Fruit fly (Drosophila melanogaster) whole organism, embryonic: ENCODE measurements around the gene CG9839.

ENCODE experiments used
- Asciz ChIP-seq: fragments of 200-800 bp; sonication (Bioruptor generic); optimal IDR thresholded peaks from 2 replicates; lab custom pipeline; 2017; ENCODE audit warnings: missing biosample characterization, mild to moderate bottlenecking, missing genetic modification characterization, missing genetic modification reagents
- Atf-2 ChIP-seq: fragments of 200-800 bp; sonication (Bioruptor generic); optimal IDR thresholded peaks from 2 replicates; lab custom pipeline; 2016; ENCODE audit warnings: missing biosample characterization, missing genetic modification characterization
- CG10209 ChIP-seq: fragments of 200-800 bp; sonication (Bioruptor generic); optimal IDR thresholded peaks from 3 replicates; lab custom pipeline; 2017; ENCODE audit warnings: missing biosample characterization, mild to moderate bottlenecking, missing genetic modification characterization, missing genetic modification reagents
- CG10366 ChIP-seq: fragments of 200-800 bp; sonication (Bioruptor generic); IDR thresholded peaks from 2 replicates; pipeline ENCODE4 v1.3.6; 2022; ENCODE audit warnings: missing biosample characterization, missing genetic modification characterization
- CG10431 ChIP-seq: fragments of 200-800 bp; sonication (Bioruptor generic); optimal IDR thresholded peaks from 3 replicates; lab custom pipeline; 2018; ENCODE audit warnings: missing biosample characterization, mild to moderate bottlenecking, missing genetic modification characterization
- CG10462 ChIP-seq: fragments of 200-800 bp; sonication (Bioruptor generic); optimal IDR thresholded peaks from 2 replicates; lab custom pipeline; 2016; ENCODE audit warnings: missing biosample characterization, missing genetic modification characterization
- CG11093 ChIP-seq: fragments of 200-800 bp; sonication (Bioruptor generic); IDR thresholded peaks from 3 replicates; pipeline ENCODE4 v1.3.6; 2022; ENCODE audit warnings: missing biosample characterization, missing genetic modification characterization
- CG12236 ChIP-seq: fragments of 200-800 bp; sonication (Bioruptor generic); optimal IDR thresholded peaks from 2 replicates; lab custom pipeline; 2016; ENCODE audit warnings: missing biosample characterization, missing genetic modification characterization
- CG12769 ChIP-seq: fragments of 200-800 bp; sonication (Bioruptor generic); optimal IDR thresholded peaks from 2 replicates; lab custom pipeline; 2019; ENCODE audit warnings: missing biosample characterization, mild to moderate bottlenecking, missing genetic modification characterization, moderate library complexity
- CG13287 ChIP-seq: fragments of 200-800 bp; sonication (Bioruptor generic); IDR thresholded peaks from 2 replicates; pipeline ENCODE4 v1.3.6; 2022; ENCODE audit warnings: missing biosample characterization, missing genetic modification characterization; ENCODE audit not compliant: partially characterized antibody
- CG13894 ChIP-seq: fragments of 200-800 bp; sonication (Bioruptor generic); optimal IDR thresholded peaks from 3 replicates; lab custom pipeline; 2018; ENCODE audit warnings: missing biosample characterization, mild to moderate bottlenecking, missing genetic modification characterization, moderate library complexity
- CG15479 ChIP-seq: fragments of 200-800 bp; sonication (Bioruptor generic); optimal IDR thresholded peaks from 3 replicates; lab custom pipeline; 2019; ENCODE audit warnings: missing biosample characterization, mild to moderate bottlenecking, missing genetic modification characterization, moderate library complexity
- CG1603 ChIP-seq: fragments of 200-800 bp; sonication (Bioruptor generic); optimal IDR thresholded peaks from 2 replicates; lab custom pipeline; 2019; ENCODE audit warnings: missing biosample characterization, mild to moderate bottlenecking, missing genetic modification characterization, moderate library complexity
- CG17568 ChIP-seq: fragments of 200-800 bp; sonication (Bioruptor generic); optimal IDR thresholded peaks from 2 replicates; lab custom pipeline; 2018; ENCODE audit warnings: missing biosample characterization, mild to moderate bottlenecking, missing genetic modification characterization, moderate library complexity
- CG1832 ChIP-seq: fragments of 200-800 bp; sonication (Bioruptor generic); optimal IDR thresholded peaks from 2 replicates; lab custom pipeline; 2017; ENCODE audit warnings: missing biosample characterization, mild to moderate bottlenecking, missing genetic modification characterization, inconsistent platforms
- CG30403 ChIP-seq: fragments of 200-800 bp; sonication (Bioruptor generic); optimal IDR thresholded peaks from 3 replicates; lab custom pipeline; 2016; ENCODE audit warnings: missing biosample characterization, missing genetic modification characterization
- CG31441 ChIP-seq: fragments of 200-800 bp; sonication (Bioruptor generic); IDR thresholded peaks from 2 replicates; pipeline ENCODE4 v1.3.6; 2022; ENCODE audit warnings: missing biosample characterization, missing genetic modification characterization
- CG32772 ChIP-seq: fragments of 200-800 bp; sonication (Bioruptor generic); IDR thresholded peaks from 2 replicates; pipeline ENCODE4 v1.3.6; 2022; ENCODE audit warnings: missing biosample characterization, missing genetic modification characterization
- CG34224 ChIP-seq: fragments of 200-800 bp; sonication (Bioruptor generic); IDR thresholded peaks from 3 replicates; pipeline ENCODE4 v1.3.6; 2022; ENCODE audit warnings: missing biosample characterization, missing genetic modification characterization; ENCODE audit not compliant: partially characterized antibody
- CG6683 ChIP-seq: fragments of 200-800 bp; sonication (Bioruptor generic); optimal IDR thresholded peaks from 2 replicates; lab custom pipeline; 2017; ENCODE audit warnings: missing biosample characterization, mild to moderate bottlenecking, missing genetic modification characterization, missing genetic modification reagents
- CG8765 ChIP-seq: fragments of 200-800 bp; sonication (Bioruptor generic); IDR thresholded peaks from 2 replicates; pipeline ENCODE4 v1.3.6; 2022; ENCODE audit warnings: missing biosample characterization, missing genetic modification characterization
- CG9876 ChIP-seq: fragments of 200-800 bp; sonication (Bioruptor generic); optimal IDR thresholded peaks from 2 replicates; lab custom pipeline; 2016; ENCODE audit warnings: missing biosample characterization, missing genetic modification characterization
- CrebB ChIP-seq: fragments of 200-800 bp; sonication (Bioruptor generic); optimal IDR thresholded peaks from 3 replicates; lab custom pipeline; 2018; ENCODE audit warnings: missing biosample characterization, mild to moderate bottlenecking, missing genetic modification characterization
- Dek ChIP-seq: fragments of 200-800 bp; sonication (Bioruptor generic); optimal IDR thresholded peaks from 3 replicates; lab custom pipeline; 2019; ENCODE audit warnings: missing biosample characterization, mild to moderate bottlenecking, missing genetic modification characterization, moderate library complexity
- Dll ChIP-seq: fragments of 200-800 bp; sonication (Bioruptor generic); IDR thresholded peaks from 4 replicates; pipeline ENCODE4 v1.3.6; 2022; ENCODE audit warnings: missing biosample characterization, missing genetic modification characterization; ENCODE audit not compliant: partially characterized antibody
- Ets97D ChIP-seq: fragments of 200-800 bp; sonication (Bioruptor generic); optimal IDR thresholded peaks from 3 replicates; lab custom pipeline; 2016; ENCODE audit warnings: missing biosample characterization, missing genetic modification characterization
- Gug ChIP-seq: fragments of 200-800 bp; sonication (Bioruptor generic); IDR thresholded peaks from 4 replicates; pipeline ENCODE4 v1.3.6; 2022; ENCODE audit warnings: missing biosample characterization, missing genetic modification characterization
- HLHmδ ChIP-seq: fragments of 200-800 bp; sonication (Bioruptor generic); optimal IDR thresholded peaks from 2 replicates; lab custom pipeline; 2018; ENCODE audit warnings: missing biosample characterization, mild to moderate bottlenecking, missing genetic modification characterization, moderate library complexity
- Hr51 ChIP-seq, 2 experiments: fragments of 200-800 bp; sonication (Bioruptor generic); optimal IDR thresholded peaks; 2 replicates in 1 of 2; 3 replicates in 1 of 2; lab custom pipeline; 2016 to 2018; ENCODE audit warnings: missing biosample characterization in 2 of 2, missing genetic modification characterization in 2 of 2, mild to moderate bottlenecking in 1 of 2, moderate library complexity in 1 of 2
- MESR4 ChIP-seq: fragments of 200-800 bp; sonication (Bioruptor generic); optimal IDR thresholded peaks from 2 replicates; lab custom pipeline; 2018; ENCODE audit warnings: missing biosample characterization, mild to moderate bottlenecking, missing genetic modification characterization, moderate library complexity
- Ravus ChIP-seq: fragments of 200-800 bp; sonication (Bioruptor generic); IDR thresholded peaks from 2 replicates; pipeline ENCODE4 v1.3.6; 2022; ENCODE audit warnings: missing biosample characterization, missing genetic modification characterization
- Sin3A ChIP-seq: fragments of >200 bp; optimal IDR thresholded peaks from 2 replicates; lab custom pipeline; 2018
- Spps ChIP-seq: fragments of 200-800 bp; sonication (Bioruptor generic); optimal IDR thresholded peaks from 2 replicates; lab custom pipeline; 2018; ENCODE audit warnings: missing biosample characterization, mild to moderate bottlenecking, missing genetic modification characterization
- ara ChIP-seq: fragments of 200-800 bp; sonication (Bioruptor generic); IDR thresholded peaks from 2 replicates; pipeline ENCODE4 v1.3.6; 2022; ENCODE audit warnings: missing biosample characterization, missing genetic modification characterization
- br ChIP-seq: fragments of >200 bp; optimal IDR thresholded peaks from 2 replicates; lab custom pipeline; 2017
- chinmo ChIP-seq: fragments of 200-800 bp; sonication (Bioruptor generic); IDR thresholded peaks from 4 replicates; pipeline ENCODE4 v1.3.6; 2022; ENCODE audit warnings: missing biosample characterization, missing genetic modification characterization; ENCODE audit not compliant: partially characterized antibody
- dmrt11E ChIP-seq: fragments of 200-800 bp; sonication (Bioruptor generic); optimal IDR thresholded peaks from 3 replicates; lab custom pipeline; 2018; ENCODE audit warnings: missing biosample characterization, mild to moderate bottlenecking, missing genetic modification characterization, moderate library complexity
- dpn ChIP-seq, 2 experiments: fragments of 200-800 bp; sonication (Bioruptor generic); optimal IDR thresholded peaks; 3 replicates each; lab custom pipeline; 2016; ENCODE audit warnings: missing biosample characterization in 2 of 2, missing genetic modification characterization in 2 of 2
- ewg ChIP-seq: fragments of 200-800 bp; sonication (Bioruptor generic); optimal IDR thresholded peaks from 3 replicates; lab custom pipeline; 2017; ENCODE audit warnings: mild to moderate bottlenecking, missing biosample characterization, missing genetic modification reagents, missing genetic modification characterization
- eyg ChIP-seq: fragments of 200-800 bp; sonication (Bioruptor generic); optimal IDR thresholded peaks from 3 replicates; lab custom pipeline; 2016; ENCODE audit warnings: missing biosample characterization, missing genetic modification characterization
- gro ChIP-seq: fragments of 200-800 bp; sonication (Bioruptor generic); optimal IDR thresholded peaks from 2 replicates; lab custom pipeline; 2016; ENCODE audit warnings: missing biosample characterization, missing genetic modification characterization
- insv ChIP-seq, 2 experiments: fragments of 200-800 bp; sonication (Bioruptor generic); optimal IDR thresholded peaks; 3 replicates each; lab custom pipeline; 2016 to 2018; ENCODE audit warnings: missing biosample characterization in 2 of 2, missing genetic modification characterization in 2 of 2
- klu ChIP-seq: fragments of 200-800 bp; sonication (Bioruptor generic); IDR thresholded peaks from 2 replicates; pipeline ENCODE4 v1.3.6; 2022; ENCODE audit warnings: missing biosample characterization, missing genetic modification characterization
- mirr ChIP-seq: fragments of 200-800 bp; sonication (Bioruptor generic); optimal IDR thresholded peaks from 3 replicates; lab custom pipeline; 2018; ENCODE audit warnings: missing biosample characterization, mild to moderate bottlenecking, missing genetic modification characterization
- nom ChIP-seq: fragments of 200-800 bp; sonication (Bioruptor generic); optimal IDR thresholded peaks from 2 replicates; lab custom pipeline; 2017; ENCODE audit warnings: missing biosample characterization, missing genetic modification characterization, mild to moderate bottlenecking, moderate library complexity, missing genetic modification reagents
- pita ChIP-seq: fragments of 200-800 bp; sonication (Bioruptor generic); optimal IDR thresholded peaks from 2 replicates; lab custom pipeline; 2017; ENCODE audit warnings: missing biosample characterization, mild to moderate bottlenecking, missing genetic modification characterization
- pnt ChIP-seq: fragments of 200-800 bp; sonication (Bioruptor generic); optimal IDR thresholded peaks from 3 replicates; lab custom pipeline; 2016; ENCODE audit warnings: missing biosample characterization, missing genetic modification characterization
- row ChIP-seq: fragments of 200-800 bp; sonication (Bioruptor generic); IDR thresholded peaks from 3 replicates; pipeline ENCODE4 v1.3.6; 2022; ENCODE audit warnings: missing biosample characterization, missing genetic modification characterization
- schlank ChIP-seq: fragments of 200-800 bp; sonication (Bioruptor generic); optimal IDR thresholded peaks from 2 replicates; lab custom pipeline; 2018; ENCODE audit warnings: missing biosample characterization, mild to moderate bottlenecking, missing genetic modification characterization
- slbo ChIP-seq: fragments of 200-800 bp; sonication (Bioruptor generic); IDR thresholded peaks from 2 replicates; pipeline ENCODE4 v1.3.6; 2022; ENCODE audit warnings: missing biosample characterization, missing genetic modification characterization

The CG9839 gene

dm6 chr3R:8819551-8820057, 14.0 kb upstream of the CG9839 start (continued):
- TF ChIP-seq CG1832 (GFP tag; lab: Kevin White, UChicago) (no peak), slbo (GFP tag; lab: Robert Waterston, UW) (no peak; the same call in 1 of the 2 replicates), CG12236 (no peak), Asciz (GFP tag; lab: Kevin White, UChicago) (no peak), CG15479 (peak; percentile 83), klu (no peak), ewg (GFP tag; lab: Kevin White, UChicago) (no peak), insv (GFP tag; optimal IDR thresholded peaks at IDR 0.05; lab: Kevin White, UChicago) (peak in 1 of 2 experiments; percentile 13), CG10462 (no peak), CG10366 (GFP tag; lab: Robert Waterston, UW) (no peak), CG12769 (tag; lab: Kevin White, UChicago) (peak; percentile 86), nom (no peak), pita (GFP tag; lab: Kevin White, UChicago) (no peak), Ravus (GFP tag; lab: Robert Waterston, UW) (no peak), eyg (GFP tag; lab: Kevin White, UChicago) (no peak), CG11093 (no peak), CG8765 (GFP tag; lab: Robert Waterston, UW) (no peak), CG13894 (tag; lab: Kevin White, UChicago) (peak; percentile 25), CG34224 (no peak), CG13287 (GFP tag; lab: Robert Waterston, UW) (no peak; the same call in 1 of the 2 replicates), Gug (GFP tag; lab: Robert Waterston, UW) (no peak), CrebB (tag; lab: Kevin White, UChicago) (peak; percentile 72), CG9876 (GFP tag; lab: Kevin White, UChicago) (no peak), dmrt11E (tag; lab: Kevin White, UChicago) (peak; percentile 16), pnt (GFP tag; lab: Kevin White, UChicago) (peak; percentile 14), Dek (tag; lab: Kevin White, UChicago) (no peak), CG1603 (peak; percentile 44), br (lab: Kevin White, UChicago) (no peak), ara (GFP tag; lab: Robert Waterston, UW) (no peak), dpn (GFP tag; optimal IDR thresholded peaks at IDR 0.05; lab: Kevin White, UChicago) (no peak), CG30403 (GFP tag; lab: Kevin White, UChicago) (no peak), Dll (GFP tag; lab: Robert Waterston, UW) (no peak), schlank (peak; percentile 6), CG10431 (GFP tag; lab: Kevin White, UChicago) (no peak), CG31441 (GFP tag; lab: Robert Waterston, UW) (no peak), gro (no peak), Hr51 (GFP tag; optimal IDR thresholded peaks at IDR 0.05; lab: Kevin White, UChicago) (peak in 1 of 2 experiments; percentile 27), chinmo (GFP tag; lab: Robert Waterston, UW) (peak; percentile 63; the same call in 1 of the 4 replicates), CG17568 (GFP tag; lab: Kevin White, UChicago) (no peak), row (GFP tag; lab: Robert Waterston, UW) (peak; percentile 23; the same call in 1 of the 3 replicates), HLHmδ (GFP tag; lab: Kevin White, UChicago) (no peak), mirr (GFP tag; lab: Kevin White, UChicago) (peak; percentile 61), Atf-2 (peak; percentile 43), Spps (tag; lab: Kevin White, UChicago) (no peak), MESR4 (no peak), Sin3A (lab: Kevin White, UChicago) (no peak), CG32772 (GFP tag; lab: Robert Waterston, UW) (peak; percentile 24; the same call in 1 of the 2 replicates), CG6683 (GFP tag; lab: Kevin White, UChicago) (peak; percentile 36), Ets97D (GFP tag; lab: Kevin White, UChicago) (no peak), CG10209 (GFP tag; lab: Kevin White, UChicago) (peak; percentile 56)
